Fruit fly (Drosophila melanogaster): Measurements from ENCODE around the gene Fdh.

The Fdh gene

dm6 chr3R:10834893-10835292 is 37.3 kb downstream of the Fdh start:
- no peak for TF ChIP-seq noc (tag; optimal IDR thresholded peaks at IDR 0.05)

dm6 chr3R:10832526-10833165 is 39.5 kb downstream of the Fdh start:
- no peak for TF ChIP-seq noc (tag; optimal IDR thresholded peaks at IDR 0.05)

- TF ChIP-seq noc (tag; optimal IDR thresholded peaks at IDR 0.05), result no peak
These were observed 42.4 kb downstream of the Fdh start for dm6 chr3R:10829746-10830145.

- no peak for TF ChIP-seq noc (tag; optimal IDR thresholded peaks at IDR 0.05)
These were observed 43.5 kb downstream of the Fdh start for dm6 chr3R:10828688-10829087.

- no peak for TF ChIP-seq noc (tag; optimal IDR thresholded peaks at IDR 0.05)
These were observed 45.2 kb downstream of the Fdh start, which contains the start of gene Cad86C for dm6 chr3R:10826796-10827524. Gene Cad86C, plus strand, starts transcription at chr3R:10827079.

Measured in whole organism, larva.